Worm (Caenorhabditis elegans) whole organism, L1 larva: ENCODE results near the gene nhr-238.

ENCODE experiments used
- C04F5.9 ChIP-seq: sonication (generic microtip); optimal IDR thresholded peaks from 2 replicates; lab custom pipeline; 2016; ENCODE audit warnings: missing genetic modification characterization, missing compliant biosample characterization
- F16B12.6 ChIP-seq: fragments of 150-350 bp; optimal IDR thresholded peaks from 2 replicates; lab custom pipeline; 2014; ENCODE audit warnings: missing biosample characterization, missing genetic modification characterization
- aly-2 ChIP-seq: fragments of 150-350 bp; optimal IDR thresholded peaks from 2 replicates; lab custom pipeline; 2014; ENCODE audit warnings: missing biosample characterization, missing genetic modification characterization
- blmp-1 ChIP-seq: fragments of 150-350 bp; optimal IDR thresholded peaks from 2 replicates; lab custom pipeline; 2014; ENCODE audit warnings: missing biosample characterization, missing genetic modification characterization
- ceh-8 ChIP-seq: fragments of 200-800 bp; sonication (Bioruptor generic); optimal IDR thresholded peaks from 2 replicates; lab custom pipeline; 2018; ENCODE audit warnings: mild to moderate bottlenecking, missing genetic modification characterization, moderate library complexity, missing compliant biosample characterization
- ceh-82 ChIP-seq, 3 experiments: fragments of 150-350 bp in 1 of 3; sonication (generic microtip) in 2 of 3; optimal IDR thresholded peaks; 2 replicates each; lab custom pipeline; 2014 to 2017; ENCODE audit warnings: missing biosample characterization in 3 of 3, missing genetic modification characterization in 3 of 3
- ces-1 ChIP-seq: fragments of 150-350 bp; optimal IDR thresholded peaks from 2 replicates; lab custom pipeline; 2014; ENCODE audit warnings: missing biosample characterization, missing genetic modification reagents, missing genetic modification characterization
- dpl-1 ChIP-seq, 3 experiments: fragments of 150-350 bp in 2 of 3; sonication (generic microtip) in 1 of 3; optimal IDR thresholded peaks; 2 replicates each; lab custom pipeline; 2014 to 2017; ENCODE audit warnings: missing biosample characterization in 3 of 3, missing genetic modification characterization in 3 of 3, missing genetic modification reagents in 3 of 3
- efl-1 ChIP-seq, 4 experiments: fragments of 150-350 bp; optimal IDR thresholded peaks in 3 of 4; peaks in 1 of 4; 1 replicate in 1 of 4; 2 replicates in 3 of 4; lab custom pipeline; 2014; ENCODE audit warnings: missing biosample characterization in 2 of 4, missing genetic modification characterization in 2 of 4, missing genetic modification reagents in 2 of 4
- egl-13 ChIP-seq: sonication (generic microtip); optimal IDR thresholded peaks from 2 replicates; lab custom pipeline; 2016; ENCODE audit warnings: missing genotype, missing genetic modification reagents, missing genetic modification characterization, missing compliant biosample characterization
- elt-2 ChIP-seq: sonication (generic microtip); optimal IDR thresholded peaks from 2 replicates; lab custom pipeline; 2016; ENCODE audit warnings: missing genetic modification characterization, mild to moderate bottlenecking, inconsistent platforms, missing compliant biosample characterization, missing genetic modification reagents
- hlh-17 ChIP-seq: fragments of 200-800 bp; sonication (Bioruptor generic); optimal IDR thresholded peaks from 2 replicates; lab custom pipeline; 2018; ENCODE audit warnings: missing genetic modification characterization, mild to moderate bottlenecking, missing compliant biosample characterization, moderate library complexity, borderline replicate concordance
- lin-15B ChIP-seq: fragments of 150-350 bp; sonication (generic microtip); optimal IDR thresholded peaks from 3 replicates; lab custom pipeline; 2014; ENCODE audit warnings: missing biosample characterization, missing genetic modification characterization
- lin-35 ChIP-seq, 2 experiments: fragments of 150-350 bp; optimal IDR thresholded peaks; 2 replicates each; lab custom pipeline; 2014; ENCODE audit warnings: missing biosample characterization in 2 of 2, missing genetic modification characterization in 2 of 2, missing genetic modification reagents in 2 of 2
- mdl-1 ChIP-seq, 2 experiments: fragments of 150-350 bp; optimal IDR thresholded peaks; 2 replicates each; lab custom pipeline; 2014 to 2017; ENCODE audit warnings: missing biosample characterization in 2 of 2, missing genetic modification characterization in 2 of 2, inconsistent platforms in 1 of 2
- mef-2 ChIP-seq: fragments of 150-350 bp; optimal IDR thresholded peaks from 2 replicates; lab custom pipeline; 2014; ENCODE audit warnings: missing biosample characterization, missing genetic modification characterization
- nhr-19 ChIP-seq: fragments of 200-800 bp; sonication (Bioruptor generic); conservative IDR thresholded peaks from 2 replicates; pipeline ENCODE4 v1.3.6; 2022; ENCODE audit warnings: missing genetic modification characterization, missing compliant biosample characterization
- nhr-20 ChIP-seq: sonication (generic microtip); optimal IDR thresholded peaks from 2 replicates; lab custom pipeline; 2016; ENCODE audit warnings: mild to moderate bottlenecking, missing genetic modification characterization, missing compliant biosample characterization
- nhr-47 ChIP-seq: sonication (generic microtip); optimal IDR thresholded peaks from 2 replicates; lab custom pipeline; 2016; ENCODE audit warnings: mild to moderate bottlenecking, missing genetic modification characterization, moderate library complexity, missing compliant biosample characterization
- nhr-71 ChIP-seq: sonication (generic microtip); optimal IDR thresholded peaks from 2 replicates; lab custom pipeline; 2016; ENCODE audit warnings: mild to moderate bottlenecking, missing genetic modification characterization, moderate library complexity, missing compliant biosample characterization
- nhr-76 ChIP-seq: sonication (generic microtip); optimal IDR thresholded peaks from 2 replicates; lab custom pipeline; 2017; ENCODE audit warnings: missing biosample characterization, missing genetic modification characterization
- nhr-77 ChIP-seq: fragments of 150-350 bp; optimal IDR thresholded peaks from 2 replicates; lab custom pipeline; 2014; ENCODE audit warnings: missing biosample characterization, missing genetic modification characterization
- nhr-84 ChIP-seq: sonication (generic microtip); optimal IDR thresholded peaks from 2 replicates; lab custom pipeline; 2017; ENCODE audit warnings: missing biosample characterization, missing genetic modification characterization
- nhr-85 ChIP-seq: sonication (generic microtip); peaks from one replicate; lab custom pipeline; 2016; ENCODE audit warnings: missing genetic modification characterization, inconsistent platforms, missing compliant biosample characterization
- pag-3 ChIP-seq: sonication (generic microtip); optimal IDR thresholded peaks from 2 replicates; lab custom pipeline; 2017; ENCODE audit warnings: missing genetic modification characterization, mild to moderate bottlenecking, missing compliant biosample characterization, antibody characterized with exemption, borderline replicate concordance; ENCODE audit not compliant: insufficient read depth
- snu-23 ChIP-seq: sonication (generic microtip); optimal IDR thresholded peaks from 2 replicates; lab custom pipeline; 2016; ENCODE audit warnings: missing genetic modification characterization, missing compliant biosample characterization
- tbx-2 ChIP-seq: sonication (generic microtip); optimal IDR thresholded peaks from 2 replicates; lab custom pipeline; 2016; ENCODE audit warnings: missing genetic modification characterization, missing compliant biosample characterization
- tlp-1 ChIP-seq: fragments of 150-350 bp; optimal IDR thresholded peaks from 2 replicates; lab custom pipeline; 2014; ENCODE audit warnings: missing biosample characterization, missing genetic modification characterization
- unc-130 ChIP-seq: fragments of 150-350 bp; optimal IDR thresholded peaks from 2 replicates; lab custom pipeline; 2017; ENCODE audit warnings: missing biosample characterization, missing genetic modification characterization, inconsistent platforms
- xbp-1 ChIP-seq: sonication (generic microtip); optimal IDR thresholded peaks from 2 replicates; lab custom pipeline; 2016; ENCODE audit warnings: missing genetic modification characterization, missing compliant biosample characterization
- zip-4 ChIP-seq: fragments of 200-800 bp; sonication (Bioruptor generic); optimal IDR thresholded peaks from 2 replicates; lab custom pipeline; 2018; ENCODE audit warnings: mild to moderate bottlenecking, missing genetic modification characterization, moderate library complexity, missing compliant biosample characterization
- ztf-11 ChIP-seq, 2 experiments: sonication (generic microtip); optimal IDR thresholded peaks; 2 replicates each; lab custom pipeline; 2016 to 2017; ENCODE audit warnings: missing genetic modification characterization in 2 of 2, missing biosample characterization in 1 of 2, missing compliant biosample characterization in 1 of 2

The nhr-238 gene

ce11 chrV:1607790-1608189 is 21.4 kb downstream of the nhr-238 start, which contains the start of gene nhr-178 (continued):
- TF ChIP-seq mdl-1 (tag; optimal IDR thresholded peaks at IDR 0.05; lab: Kevin White, UChicago) (peak in 1 of 2 experiments; percentile 61), elt-2 (peak; percentile 76), nhr-47 (no peak), tbx-2 (tag; lab: Kevin White, UChicago) (no peak), lin-15B (tag; lab: Kevin White, UChicago) (no peak), F16B12.6 (tag; lab: Kevin White, UChicago) (no peak), nhr-19 (GFP tag; lab: Robert Waterston, UW) (no peak; the same call in 1 of the 2 replicates), nhr-85 (tag; lab: Kevin White, UChicago) (peak; percentile 68), unc-130 (tag; lab: Kevin White, UChicago) (no peak), ces-1 (GFP tag; lab: Kevin White, UChicago) (no peak), ceh-82 (tag; optimal IDR thresholded peaks at IDR 0.05; lab: Kevin White, UChicago) (no peak), pag-3 (no peak), nhr-76 (tag; lab: Kevin White, UChicago) (no peak), aly-2 (tag; lab: Kevin White, UChicago) (no peak), nhr-77 (tag; lab: Kevin White, UChicago) (peak; percentile 74), snu-23 (GFP tag; lab: Kevin White, UChicago) (peak; percentile 33)

- no peak for TF ChIP-seq egl-13 (tag; lab: Kevin White, UChicago)
- TF ChIP-seq blmp-1 (tag; lab: Kevin White, UChicago) = no peak
- no peak for TF ChIP-seq C04F5.9
- no peak for TF ChIP-seq efl-1 (optimal IDR thresholded peaks at IDR 0.05; lab: Kevin White, UChicago)
- peak in 1 of 2 experiments; percentile 72 for TF ChIP-seq efl-1 (GFP tag; optimal IDR thresholded peaks at IDR 0.05 in 1 of 2; lab: Kevin White, UChicago)
- no peak for TF ChIP-seq unc-130 (tag; lab: Kevin White, UChicago)
Observed at ce11 chrV:1600561-1601088, 28.6 kb downstream of the nhr-238 start, which contains the start of gene F16B4.2. F16B4.2 (plus strand) TSS chrV:1601038.

ce11 chrV:1599088-1599487 is 30.1 kb downstream of the nhr-238 start:
- TF ChIP-seq dpl-1 (GFP tag; optimal IDR thresholded peaks at IDR 0.05; lab: Kevin White, UChicago) (peak in 1 of 3 experiments; percentile 20), nhr-20 (peak; percentile 6), nhr-71 (peak; percentile 29), efl-1 (optimal IDR thresholded peaks at IDR 0.05; lab: Kevin White, UChicago) (peak in 1 of 2 experiments; percentile 15), efl-1 (GFP tag; optimal IDR thresholded peaks at IDR 0.05 in 1 of 2; lab: Kevin White, UChicago) (peak in 1 of 2 experiments; percentile 87), snu-23 (GFP tag; lab: Kevin White, UChicago) (peak; percentile 14), lin-35 (GFP tag; optimal IDR thresholded peaks at IDR 0.05; lab: Kevin White, UChicago) (peak in 1 of 2 experiments; percentile 28)

- no peak for TF ChIP-seq nhr-71
- no peak for TF ChIP-seq hlh-17 (GFP tag; lab: Kevin White, UChicago)
- TF ChIP-seq ztf-11 (tag; optimal IDR thresholded peaks at IDR 0.05; lab: Kevin White, UChicago) = no peak
- no peak for TF ChIP-seq tlp-1 (tag; lab: Kevin White, UChicago)
- TF ChIP-seq xbp-1 = no peak
- TF ChIP-seq ceh-8 (GFP tag; lab: Kevin White, UChicago) = no peak
- no peak for TF ChIP-seq snu-23 (GFP tag; lab: Kevin White, UChicago)
- no peak for TF ChIP-seq mef-2 (tag; lab: Kevin White, UChicago)
- no peak for TF ChIP-seq egl-13 (tag; lab: Kevin White, UChicago)
- TF ChIP-seq elt-2 = no peak
- no peak for TF ChIP-seq nhr-84 (tag; lab: Kevin White, UChicago)
- TF ChIP-seq zip-4 = no peak
Observed at ce11 chrV:1594554-1595092, 34.6 kb downstream of the nhr-238 start.
